Worm (Caenorhabditis elegans): ENCODE results near the gene ifta-1.

The ifta-1 gene

ce11 chrX:5557966-5558365 is 5.4 kb upstream of the ifta-1 start, which contains the start of gene C38C5.1:
Gene C38C5.1 (plus strand): TSS chrX:5558055.
- TF ChIP-seq aha-1 (tag) = peak; percentile 30
- TF ChIP-seq unc-62 (GFP tag; optimal IDR thresholded peaks at IDR 0.05 in 1 of 2) = peak in 1 of 2 experiments; percentile 95
- TF ChIP-seq unc-62 (tag; optimal IDR thresholded peaks at IDR 0.05) = no peak
- TF ChIP-seq lin-1 (GFP tag; IDR thresholded peaks at IDR 0.05) = no peak

ce11 chrX:5555055-5555629 is 2.6 kb upstream of the ifta-1 start:
- TF ChIP-seq aha-1 (tag) = peak; percentile 91
- no peak for TF ChIP-seq F37D6.2 (tag; optimal IDR thresholded peaks at IDR 0.05)
- TF ChIP-seq vab-7 (GFP tag; IDR thresholded peaks at IDR 0.05) = no peak

- TF ChIP-seq mdl-1 (tag; optimal IDR thresholded peaks at IDR 0.05) (no peak), sdz-12 (GFP tag; optimal IDR thresholded peaks at IDR 0.05) (no peak), nhr-76 (tag; optimal IDR thresholded peaks at IDR 0.05) (no peak), mxl-3 (GFP tag; optimal IDR thresholded peaks at IDR 0.05) (no peak), nhr-28 (tag; optimal IDR thresholded peaks at IDR 0.05) (no peak), daf-12 (tag; optimal IDR thresholded peaks at IDR 0.05) (no peak), php-3 (GFP tag; IDR thresholded peaks at IDR 0.05) (no peak), ceh-32 (tag; optimal IDR thresholded peaks at IDR 0.05; ENCODE audit: poor library complexity) (no peak)
Measured at ce11 chrX:5547828-5548227, 4.7 kb downstream of the ifta-1 start.

- TF ChIP-seq mep-1 (tag; optimal IDR thresholded peaks at IDR 0.05) = no peak
- TF ChIP-seq duxl-1 (tag; optimal IDR thresholded peaks at IDR 0.05; ENCODE audit: poor library complexity) = no peak
Measured at ce11 chrX:5543651-5544050, 8.9 kb downstream of the ifta-1 start, which contains the start of gene C54G7.1. Gene C54G7.1 (plus strand): TSS chrX:5543951.

ce11 chrX:5538416-5538815 is 14.1 kb downstream of the ifta-1 start, which contains the start of gene lgx-1:
Gene lgx-1 (minus strand): TSS chrX:5538516.
- TF ChIP-seq ceh-20 (GFP tag; IDR thresholded peaks at IDR 0.05) = no peak
- no peak for TF ChIP-seq egl-27 (tag; optimal IDR thresholded peaks at IDR 0.05)
- TF ChIP-seq zip-2 (tag; optimal IDR thresholded peaks at IDR 0.05) = no peak
- no peak for TF ChIP-seq pha-4 (GFP tag; IDR thresholded peaks at IDR 0.05)
- no peak for TF ChIP-seq pha-4 (tag; optimal IDR thresholded peaks at IDR 0.05)
- no peak for TF ChIP-seq nhr-10 (tag; optimal IDR thresholded peaks at IDR 0.05)
- TF ChIP-seq attf-4 (tag; optimal IDR thresholded peaks at IDR 0.05) = no peak
- TF ChIP-seq spr-3 (GFP tag; optimal IDR thresholded peaks at IDR 0.05) = no peak
- TF ChIP-seq tag-97 (GFP tag; IDR thresholded peaks at IDR 0.05) = no peak
- TF ChIP-seq ZK546.5 (tag; optimal IDR thresholded peaks at IDR 0.05) = no peak
- no peak for TF ChIP-seq lir-3 (tag; optimal IDR thresholded peaks at IDR 0.05)
- no peak for TF ChIP-seq F44E2.7 (GFP tag; IDR thresholded peaks at IDR 0.05)

- TF ChIP-seq nhr-28 (tag; optimal IDR thresholded peaks at IDR 0.05) (peak; percentile 50), hif-1 (tag; optimal IDR thresholded peaks at IDR 0.05) (peak in 1 of 2 experiments; percentile 24), mxl-3 (GFP tag; optimal IDR thresholded peaks at IDR 0.05) (peak; percentile 75), hlh-30 (tag; optimal IDR thresholded peaks at IDR 0.05; ENCODE audit: insufficient read depth) (no peak), nhr-25 (tag; optimal IDR thresholded peaks at IDR 0.05; ENCODE audit: borderline replicate concordance, insufficient read depth) (peak; percentile 46), spr-1 (tag; optimal IDR thresholded peaks at IDR 0.05) (no peak), mdl-1 (tag; optimal IDR thresholded peaks at IDR 0.05) (peak in 1 of 2 experiments; percentile 63), lin-1 (GFP tag; IDR thresholded peaks at IDR 0.05) (0 out of 2 replicates have a peak, but pooled peaks have one; percentile 15), pha-4 (GFP tag; IDR thresholded peaks at IDR 0.05) (no peak), pha-4 (tag; optimal IDR thresholded peaks at IDR 0.05) (no peak), tra-1 (GFP tag; IDR thresholded peaks at IDR 0.05) (0 out of 2 replicates have a peak, but pooled peaks have one; percentile 41), mes-2 (tag; optimal IDR thresholded peaks at IDR 0.05; ENCODE audit: poor library complexity, severe bottlenecking) (peak; percentile 12), nhr-48 (tag; optimal IDR thresholded peaks at IDR 0.05) (peak; percentile 27), ceh-44 (GFP tag; IDR thresholded peaks at IDR 0.05) (no peak), hlh-11 (tag; optimal IDR thresholded peaks at IDR 0.05) (peak; percentile 79), pqm-1 (tag; optimal IDR thresholded peaks at IDR 0.05) (peak; percentile 49), dmd-6 (GFP tag; IDR thresholded peaks at IDR 0.05) (peak; percentile 68), php-3 (GFP tag; IDR thresholded peaks at IDR 0.05) (peak; percentile 48; the same call in 1 of the 2 replicates)
Measured at ce11 chrX:5524260-5524659, 28.3 kb downstream of the ifta-1 start.

All from whole organism, L4 larva.